Worm (Caenorhabditis elegans) whole organism, young adult: ENCODE measurements around the gene fox-1.

Experiments used
- B0035.1 ChIP-seq: sonication (generic microtip); optimal IDR thresholded peaks from 2 replicates; lab custom pipeline; 2016; ENCODE audit warnings: missing genetic modification characterization, mild to moderate bottlenecking, missing compliant biosample characterization, missing genotype, missing genetic modification reagents
- ceh-100 ChIP-seq: fragments of 200-800 bp; sonication (Bioruptor generic); IDR thresholded peaks from 2 replicates; pipeline ENCODE4 v1.3.6; 2022; ENCODE audit warnings: missing genetic modification reagents, missing genetic modification characterization, missing compliant biosample characterization
- lin-40 ChIP-seq: sonication (generic microtip); optimal IDR thresholded peaks from 2 replicates; lab custom pipeline; 2016; ENCODE audit warnings: missing genetic modification characterization, mild to moderate bottlenecking, missing compliant biosample characterization, missing genotype, missing genetic modification reagents
- snpc-4 ChIP-seq, 5 experiments: fragments of 150-350 bp in 1 of 5; sonication (generic microtip) in 4 of 5; optimal IDR thresholded peaks; 2 replicates each; lab custom pipeline; 2014 to 2018; ENCODE audit warnings: missing genetic modification characterization in 5 of 5, missing biosample characterization in 3 of 5, antibody characterized with exemption in 2 of 5, mild to moderate bottlenecking in 2 of 5, missing compliant biosample characterization in 2 of 5, missing genotype in 2 of 5, moderate library complexity in 2 of 5, missing genetic modification reagents in 1 of 5

DNA sequence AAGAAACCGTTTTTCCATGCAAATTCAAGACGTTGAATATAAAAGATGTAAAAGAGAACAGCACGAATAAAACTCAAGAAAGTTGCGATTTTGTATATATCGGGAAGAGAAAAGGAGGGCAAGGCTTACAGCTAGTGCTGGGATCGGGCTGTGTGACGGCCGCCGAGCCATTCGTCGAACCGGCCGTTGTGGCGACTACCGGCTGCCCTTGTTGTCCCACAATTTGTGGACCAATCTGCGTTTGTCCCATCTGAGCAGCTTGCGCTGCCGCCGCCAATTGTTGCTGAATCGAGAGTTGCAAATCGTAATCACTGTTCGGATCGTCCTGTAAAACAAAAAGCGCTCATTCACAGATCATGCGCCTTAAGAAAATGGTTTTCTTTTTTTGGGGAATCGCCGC lies 12.5 kb downstream of the fox-1 start:
- TF ChIP-seq ceh-100 (GFP tag; lab: Robert Waterston, UW): no peak
- TF ChIP-seq lin-40 (tag; lab: Kevin White, UChicago): no peak
- TF ChIP-seq B0035.1 (tag; lab: Kevin White, UChicago): no peak
- TF ChIP-seq snpc-4 (GFP tag; optimal IDR thresholded peaks at IDR 0.05; lab: Kevin White, UChicago): no peak
- no peak for TF ChIP-seq snpc-4 (tag; optimal IDR thresholded peaks at IDR 0.05; lab: Kevin White, UChicago)
